Fruit fly (Drosophila melanogaster) whole organism, pupa: Measurements from ENCODE around the gene CG7653.

ENCODE experiments used
- CG10348 ChIP-seq: fragments of 200-800 bp; sonication (Bioruptor generic); IDR thresholded peaks from 2 replicates; pipeline ENCODE4 v1.3.6; 2022; ENCODE audit warnings: missing biosample characterization, missing genetic modification characterization
- CG12605 ChIP-seq: fragments of 200-800 bp; sonication (Bioruptor generic); IDR thresholded peaks from 2 replicates; pipeline ENCODE4 v1.3.6; 2022; ENCODE audit warnings: missing biosample characterization, missing genetic modification characterization
- CG13204 ChIP-seq: fragments of 200-800 bp; sonication (Bioruptor generic); optimal IDR thresholded peaks from 2 replicates; lab custom pipeline; 2018; ENCODE audit warnings: missing biosample characterization, mild to moderate bottlenecking, missing genetic modification characterization, moderate library complexity
- CG14655 ChIP-seq: fragments of 200-800 bp; sonication (Bioruptor generic); optimal IDR thresholded peaks from 3 replicates; lab custom pipeline; 2017; ENCODE audit warnings: mild to moderate bottlenecking, missing biosample characterization, missing genetic modification reagents, missing genetic modification characterization
- CG17806 ChIP-seq: fragments of 200-800 bp; sonication (Bioruptor generic); optimal IDR thresholded peaks from 2 replicates; lab custom pipeline; 2018; ENCODE audit warnings: missing biosample characterization, mild to moderate bottlenecking, missing genetic modification characterization, moderate library complexity
- CG32121 ChIP-seq: fragments of 200-800 bp; sonication (Bioruptor generic); IDR thresholded peaks from 2 replicates; pipeline ENCODE4 v1.3.6; 2022; ENCODE audit warnings: missing biosample characterization, missing genetic modification characterization
- EcR ChIP-seq: fragments of 200-800 bp; sonication (Bioruptor generic); optimal IDR thresholded peaks from 3 replicates; lab custom pipeline; 2019; ENCODE audit warnings: missing biosample characterization, missing genetic modification characterization, mild to moderate bottlenecking, moderate library complexity, missing genetic modification reagents
- rn ChIP-seq: fragments of 200-800 bp; sonication (Bioruptor generic); IDR thresholded peaks from 2 replicates; pipeline ENCODE4 v1.3.6; 2022; ENCODE audit warnings: missing biosample characterization, missing genetic modification characterization

DNA sequence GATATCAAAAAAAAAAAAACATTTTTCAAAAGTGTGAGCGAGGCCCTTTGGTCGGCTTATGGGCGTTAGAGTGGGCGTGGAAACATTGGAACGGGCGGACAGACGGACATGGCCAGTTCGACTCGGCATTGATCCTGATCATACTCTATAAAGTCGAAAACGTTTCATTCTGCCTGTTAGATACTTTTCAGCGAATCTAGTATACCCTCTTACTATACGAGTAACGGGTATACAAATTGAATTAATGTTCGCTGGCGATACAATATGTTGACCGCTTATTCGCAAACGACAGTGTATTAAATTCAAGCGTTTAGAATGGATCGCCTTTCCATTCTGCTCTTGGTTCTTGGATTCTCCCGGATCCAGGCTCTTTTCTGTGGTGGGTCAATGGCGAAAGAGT is 43.1 kb upstream of the CG7653 start, which contains the start of gene CG4793:
- TF ChIP-seq CG12605 (GFP tag; lab: Robert Waterston, UW): no peak
- no peak for TF ChIP-seq CG10348 (GFP tag; lab: Robert Waterston, UW)
- TF ChIP-seq CG13204: no peak
- TF ChIP-seq CG17806: no peak
- TF ChIP-seq rn (GFP tag; lab: Robert Waterston, UW): no peak
- no peak for TF ChIP-seq EcR
- TF ChIP-seq CG14655 (GFP tag; lab: Kevin White, UChicago): no peak
- TF ChIP-seq CG32121 (GFP tag; lab: Robert Waterston, UW): no peak
